Worm (Caenorhabditis elegans): ENCODE data around the gene nhl-1.

ce11 chrIII:9201977-9202376 is 48.3 kb upstream of the nhl-1 start:
- TF ChIP-seq nhr-77 (tag; optimal IDR thresholded peaks at IDR 0.05) (no peak), ceh-82 (tag; optimal IDR thresholded peaks at IDR 0.05) (no peak), unc-39 (tag; optimal IDR thresholded peaks at IDR 0.05) (no peak), unc-62 (GFP tag; optimal IDR thresholded peaks at IDR 0.05) (no peak), aly-2 (tag; optimal IDR thresholded peaks at IDR 0.05) (no peak), ztf-11 (tag; optimal IDR thresholded peaks at IDR 0.05) (no peak), lin-13 (GFP tag; optimal IDR thresholded peaks at IDR 0.05) (no peak), mdl-1 (tag; optimal IDR thresholded peaks at IDR 0.05) (no peak), Y55F3AM.14 (GFP tag; optimal IDR thresholded peaks at IDR 0.05) (no peak), ZK546.5 (tag; optimal IDR thresholded peaks at IDR 0.05) (no peak), lsy-2 (tag; optimal IDR thresholded peaks at IDR 0.05) (no peak), nhr-11 (tag; optimal IDR thresholded peaks at IDR 0.05) (no peak), skn-1 (tag; optimal IDR thresholded peaks at IDR 0.05) (no peak), blmp-1 (tag; optimal IDR thresholded peaks at IDR 0.05; ENCODE audit: insufficient read depth) (no peak)

Data from whole organism, L2 larva.